Worm (Caenorhabditis elegans) whole organism, midembryonic: ENCODE measurements around the gene npr-2.

ENCODE experiments used
- T22C8.4 ChIP-seq: fragments of 200-800 bp; sonication (Bioruptor generic); IDR thresholded peaks from 2 replicates; pipeline ENCODE4 v1.3.6; 2022; ENCODE audit warnings: missing genetic modification characterization, missing compliant biosample characterization
- cog-1 ChIP-seq: sonication (generic microtip); optimal IDR thresholded peaks from 2 replicates; lab custom pipeline; 2016; ENCODE audit warnings: missing genetic modification characterization, missing compliant biosample characterization
- flt-1 ChIP-seq: fragments of 200-800 bp; sonication (Bioruptor generic); IDR thresholded peaks from 2 replicates; pipeline ENCODE4 v1.3.6; 2022; ENCODE audit warnings: missing genetic modification characterization, missing compliant biosample characterization
- klf-2 ChIP-seq: fragments of 200-800 bp; sonication (Bioruptor generic); conservative IDR thresholded peaks from 2 replicates; pipeline ENCODE4 v1.3.6; 2022; ENCODE audit warnings: missing genetic modification reagents, missing genetic modification characterization, missing compliant biosample characterization
- ref-1 ChIP-seq: fragments of 200-800 bp; sonication (Bioruptor generic); conservative IDR thresholded peaks from 2 replicates; pipeline ENCODE4 v1.3.6; 2022; ENCODE audit warnings: missing genetic modification reagents, missing genetic modification characterization, missing compliant biosample characterization
- tab-1 ChIP-seq: fragments of 200-800 bp; sonication (Bioruptor generic); IDR thresholded peaks from 2 replicates; pipeline ENCODE4 v1.3.6; 2022; ENCODE audit warnings: missing genetic modification characterization, missing compliant biosample characterization
- ztf-23 ChIP-seq: fragments of 200-800 bp; sonication (Bioruptor generic); IDR thresholded peaks from 2 replicates; pipeline ENCODE4 v1.3.6; 2022; ENCODE audit warnings: missing genetic modification reagents, missing genetic modification characterization, missing compliant biosample characterization
- ztf-29 ChIP-seq: fragments of 200-800 bp; sonication (Bioruptor generic); IDR thresholded peaks from 2 replicates; pipeline ENCODE4 v1.3.6; 2022; ENCODE audit warnings: missing genetic modification reagents, missing genetic modification characterization, missing compliant biosample characterization

DNA sequence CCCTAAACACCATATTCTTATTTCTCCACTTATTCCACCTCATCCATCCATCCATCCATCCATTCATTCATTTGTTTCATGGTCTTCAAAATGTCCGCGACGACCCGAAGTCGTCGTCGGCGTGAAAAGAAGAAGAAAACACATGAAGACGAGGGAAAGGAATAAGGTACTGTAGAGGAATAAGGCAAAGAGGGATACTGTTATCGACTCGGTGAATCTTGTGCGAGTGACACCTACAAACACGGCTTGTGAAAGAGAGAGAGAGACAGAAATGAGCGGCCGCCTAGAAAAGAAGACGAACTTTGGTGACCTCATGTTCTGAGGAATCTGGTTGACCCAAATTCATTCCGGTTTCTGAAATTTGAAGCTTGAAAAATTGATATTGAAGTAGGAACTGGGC is 29.2 kb upstream of the npr-2 start:
- TF ChIP-seq flt-1: no peak
- no peak for TF ChIP-seq cog-1 (tag; lab: Kevin White, UChicago)
- TF ChIP-seq T22C8.4 (GFP tag; lab: Robert Waterston, UW): no peak
- no peak for TF ChIP-seq tab-1 (GFP tag; lab: Robert Waterston, UW)
- TF ChIP-seq ztf-29 (GFP tag; lab: Robert Waterston, UW): no peak
- no peak for TF ChIP-seq klf-2 (GFP tag; lab: Robert Waterston, UW)
- no peak for TF ChIP-seq ztf-23 (GFP tag; lab: Robert Waterston, UW)
- TF ChIP-seq ref-1 (GFP tag; lab: Robert Waterston, UW): no peak
